Worm (Caenorhabditis elegans): Measurements from ENCODE around the gene F40A3.6.

F40A3.6 gene

DNA sequence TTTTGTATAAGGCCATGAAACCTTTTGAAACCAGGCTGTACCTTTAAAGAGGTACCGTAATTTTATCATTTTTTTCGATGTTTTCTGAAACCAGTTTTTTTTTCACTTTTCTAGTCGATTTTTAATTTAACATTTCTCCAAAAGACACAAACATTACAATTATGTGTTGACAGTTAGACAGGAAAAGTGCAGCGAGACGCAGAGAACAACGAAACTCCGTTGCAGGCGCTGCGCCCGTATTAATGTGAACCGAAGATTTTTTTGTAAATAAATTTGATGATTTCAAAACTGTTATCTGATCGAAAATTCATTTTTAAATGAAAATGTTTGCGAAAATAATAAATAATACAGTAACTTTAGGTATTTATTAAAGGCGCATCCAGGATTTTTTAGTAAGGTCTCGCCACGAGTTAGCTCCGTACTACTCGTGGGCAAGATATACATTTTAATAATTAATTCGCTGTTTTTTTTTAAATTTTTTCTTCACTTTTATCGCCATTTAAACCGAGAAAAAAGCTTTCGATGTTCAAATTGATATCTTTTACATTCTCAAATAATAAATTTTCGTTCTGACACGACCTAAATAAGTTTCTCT lies 16.7 kb downstream of the F40A3.6 start, which contains the start of gene F40A3.3:
Gene F40A3.3, plus strand, starts transcription at position 564 of the 595 bp plus-strand sequence.
- TF ChIP-seq dao-5 (tag; optimal IDR thresholded peaks at IDR 0.05) (no peak), W03F9.2 (tag; optimal IDR thresholded peaks at IDR 0.05) (peak; percentile 38)

DNA sequence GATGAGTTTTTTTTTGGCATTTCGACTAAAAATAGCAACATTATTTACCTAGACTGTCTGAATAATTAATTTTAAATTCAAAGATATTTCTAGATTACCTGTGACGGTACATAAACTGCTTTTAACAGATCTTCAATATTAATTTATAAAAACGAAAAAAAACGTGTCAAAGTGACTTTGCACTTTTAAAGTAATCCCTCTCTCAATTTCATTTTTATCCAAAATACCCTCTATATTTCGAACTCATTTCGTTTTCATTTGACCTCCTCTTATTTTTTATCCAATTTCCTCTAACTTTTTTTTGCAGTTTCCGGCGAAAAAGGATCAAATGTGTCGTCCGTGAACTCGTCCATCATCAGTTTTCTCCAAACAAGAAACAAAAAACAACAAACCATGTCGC lies 18.2 kb downstream of the F40A3.6 start, which contains the start of gene F40A3.4:
Gene F40A3.4, plus strand, starts transcription at position 301 of the 400 bp plus-strand sequence.
- TF ChIP-seq dao-5 (tag; optimal IDR thresholded peaks at IDR 0.05): no peak
- TF ChIP-seq him-1 (tag; optimal IDR thresholded peaks at IDR 0.05): no peak
- TF ChIP-seq W03F9.2 (tag; optimal IDR thresholded peaks at IDR 0.05): no peak

DNA sequence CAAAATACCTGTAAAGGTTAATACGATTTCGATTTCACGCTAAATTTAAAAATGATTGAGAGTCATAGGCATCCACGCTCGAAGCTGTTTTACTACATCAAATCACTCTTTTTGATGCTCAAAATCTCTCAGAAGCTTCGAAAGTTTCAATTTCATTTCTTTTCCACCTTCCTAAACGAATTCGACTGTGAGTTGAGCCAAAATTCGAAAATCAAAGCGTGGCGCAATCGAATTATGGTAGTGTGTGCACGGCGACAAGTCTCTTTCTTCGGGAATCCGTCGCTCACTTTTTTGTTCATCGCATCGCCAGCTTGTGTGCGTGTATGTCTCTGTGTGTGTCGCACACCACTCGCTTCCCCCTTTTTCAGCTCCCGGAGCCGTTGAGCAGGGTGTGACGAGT lies 20.7 kb downstream of the F40A3.6 start:
- TF ChIP-seq him-1 (tag; optimal IDR thresholded peaks at IDR 0.05) (no peak), dao-5 (tag; optimal IDR thresholded peaks at IDR 0.05) (no peak), W03F9.2 (tag; optimal IDR thresholded peaks at IDR 0.05) (no peak)

DNA sequence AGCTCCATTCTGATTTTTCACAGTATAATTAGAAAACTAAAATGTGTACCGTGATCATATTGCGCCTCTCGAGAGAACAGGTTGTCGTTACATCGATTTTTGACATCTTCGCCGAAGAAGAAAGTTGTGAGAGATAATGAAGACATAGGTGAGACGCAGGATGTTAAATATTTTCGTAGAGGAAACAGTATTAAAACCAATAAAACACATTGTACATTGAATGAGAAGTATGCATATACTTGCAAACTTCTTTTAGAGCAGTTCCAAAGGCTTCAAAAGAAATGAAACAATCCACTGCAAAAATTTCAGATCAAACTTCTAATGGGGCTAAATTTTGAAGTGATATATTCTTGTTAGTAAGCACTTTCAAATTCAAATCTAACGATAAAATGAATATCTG lies 23.0 kb downstream of the F40A3.6 start, which contains the start of gene nipi-4:
Gene nipi-4, minus strand, starts transcription at position 101 of the 400 bp plus-strand sequence.
- TF ChIP-seq W03F9.2 (tag; optimal IDR thresholded peaks at IDR 0.05): no peak
- TF ChIP-seq him-1 (tag; optimal IDR thresholded peaks at IDR 0.05): no peak
- no peak for TF ChIP-seq dao-5 (tag; optimal IDR thresholded peaks at IDR 0.05)

DNA sequence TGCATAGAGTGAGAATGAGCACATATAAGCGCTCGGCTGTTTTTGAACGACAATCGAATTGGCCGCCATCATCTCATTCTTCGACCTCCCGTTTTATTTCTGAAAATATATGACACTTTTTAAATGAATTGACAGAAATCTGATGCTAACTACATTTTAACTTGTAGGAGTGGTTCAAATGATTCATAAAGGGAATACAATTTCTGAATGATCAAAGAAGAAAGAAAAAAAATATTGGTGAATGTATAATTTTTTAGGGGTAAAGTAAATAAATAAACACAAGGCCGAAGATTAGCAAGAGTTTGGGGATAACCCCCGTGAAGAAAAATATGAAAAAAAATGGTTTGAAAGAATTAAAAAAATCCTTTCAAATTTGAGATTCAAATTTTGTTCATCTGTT lies 29.0 kb downstream of the F40A3.6 start, which contains the start of gene C37C3.11:
Gene C37C3.11, minus strand, starts transcription at position 101 of the 400 bp plus-strand sequence.
- no peak for TF ChIP-seq him-1 (tag; optimal IDR thresholded peaks at IDR 0.05)
- no peak for TF ChIP-seq dao-5 (tag; optimal IDR thresholded peaks at IDR 0.05)
- TF ChIP-seq W03F9.2 (tag; optimal IDR thresholded peaks at IDR 0.05): no peak

DNA sequence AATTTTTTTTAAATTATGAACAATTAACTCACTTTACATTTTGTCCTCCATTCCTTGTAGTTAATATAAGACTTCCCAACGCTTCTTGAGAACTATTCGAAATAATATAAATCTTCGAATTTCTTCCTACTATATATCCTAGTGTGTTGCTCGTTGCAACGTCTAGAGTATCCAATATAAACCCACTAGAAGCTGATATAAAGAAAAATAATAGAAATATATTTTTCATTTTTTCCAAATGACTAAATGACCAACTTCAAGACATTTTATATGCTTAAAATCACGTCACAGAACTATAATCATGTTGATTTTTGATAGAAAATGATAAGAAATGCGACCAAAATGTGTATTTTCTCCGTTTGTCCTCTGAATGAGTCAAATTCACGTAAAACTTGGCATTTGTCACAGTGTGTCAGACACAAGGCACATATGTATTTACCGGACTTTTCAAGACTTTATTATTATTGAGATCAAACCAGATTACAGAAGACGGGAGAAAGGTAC lies 30.6 kb downstream of the F40A3.6 start, which contains the start of gene C37C3.10:
Gene C37C3.10, minus strand, starts transcription at position 51 of the 504 bp plus-strand sequence.
- TF ChIP-seq him-1 (tag; optimal IDR thresholded peaks at IDR 0.05) (no peak), W03F9.2 (tag; optimal IDR thresholded peaks at IDR 0.05) (no peak), dao-5 (tag; optimal IDR thresholded peaks at IDR 0.05) (no peak)

DNA sequence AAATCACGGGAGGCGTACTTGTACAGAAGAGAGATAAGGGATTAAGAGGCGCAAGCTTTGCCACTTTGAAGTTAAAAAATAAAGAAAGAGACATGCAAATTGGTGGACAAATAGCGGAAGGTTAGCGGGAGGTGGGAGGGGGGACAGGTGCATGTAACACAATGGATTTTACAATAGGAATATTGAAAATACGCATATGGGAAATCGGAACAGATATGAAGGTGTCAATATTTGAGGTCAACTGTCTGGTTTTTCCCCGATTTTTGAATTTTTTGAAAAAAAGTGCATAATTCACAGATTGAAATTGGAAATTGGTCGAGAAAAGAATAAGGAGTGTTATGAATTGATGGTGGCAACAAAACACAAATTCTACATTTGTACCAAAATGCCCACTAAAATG lies 31.9 kb downstream of the F40A3.6 start, which contains the start of gene C37C3.17:
Gene C37C3.17, minus strand, starts transcription at position 101 of the 400 bp plus-strand sequence.
- TF ChIP-seq dao-5 (tag; optimal IDR thresholded peaks at IDR 0.05): no peak

DNA sequence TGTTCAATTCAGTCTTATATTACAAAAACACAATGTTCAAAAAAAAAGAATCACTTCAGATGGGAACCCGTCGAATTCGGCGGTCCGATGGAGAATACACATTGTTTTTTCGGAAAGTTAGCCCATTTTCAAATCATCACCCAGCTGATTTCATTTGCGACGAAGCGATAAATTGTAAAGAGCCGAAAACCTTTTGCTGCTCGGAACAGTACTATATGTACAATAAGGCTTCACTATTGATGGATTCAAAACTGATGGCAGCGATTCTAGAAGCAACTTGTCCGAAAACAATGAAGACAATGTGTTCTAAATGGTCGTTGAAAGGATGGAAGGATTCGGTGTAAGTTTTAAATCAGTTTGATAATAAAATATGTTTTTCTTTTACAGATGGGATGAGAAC lies 35.7 kb downstream of the F40A3.6 start, which contains the start of gene C37C3.1:
Gene C37C3.1, plus strand, starts transcription at position 33 of the 400 bp plus-strand sequence.
- TF ChIP-seq him-1 (tag; optimal IDR thresholded peaks at IDR 0.05): no peak
- no peak for TF ChIP-seq dao-5 (tag; optimal IDR thresholded peaks at IDR 0.05)
- no peak for TF ChIP-seq W03F9.2 (tag; optimal IDR thresholded peaks at IDR 0.05)

DNA sequence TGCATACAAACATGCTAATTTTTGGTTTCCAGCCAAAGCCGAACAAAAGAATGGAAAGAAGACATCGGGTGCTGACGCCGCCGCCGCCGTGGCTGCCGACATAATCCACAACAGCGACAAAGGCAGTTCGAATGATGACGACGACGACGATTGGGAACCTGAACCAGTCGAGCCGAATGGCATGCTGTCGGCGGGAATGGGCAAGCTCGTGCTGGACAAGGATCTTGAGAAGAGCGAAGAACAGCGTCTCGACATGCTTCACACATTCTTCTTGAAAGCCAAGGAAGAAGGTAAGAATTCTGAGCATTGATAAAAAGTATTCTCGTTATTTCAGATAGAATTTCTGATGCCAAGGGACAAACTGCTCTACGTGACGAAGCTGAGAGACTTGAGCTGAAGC lies 37.0 kb downstream of the F40A3.6 start:
- TF ChIP-seq him-1 (tag; optimal IDR thresholded peaks at IDR 0.05) (no peak), W03F9.2 (tag; optimal IDR thresholded peaks at IDR 0.05) (no peak), dao-5 (tag; optimal IDR thresholded peaks at IDR 0.05) (no peak)

DNA sequence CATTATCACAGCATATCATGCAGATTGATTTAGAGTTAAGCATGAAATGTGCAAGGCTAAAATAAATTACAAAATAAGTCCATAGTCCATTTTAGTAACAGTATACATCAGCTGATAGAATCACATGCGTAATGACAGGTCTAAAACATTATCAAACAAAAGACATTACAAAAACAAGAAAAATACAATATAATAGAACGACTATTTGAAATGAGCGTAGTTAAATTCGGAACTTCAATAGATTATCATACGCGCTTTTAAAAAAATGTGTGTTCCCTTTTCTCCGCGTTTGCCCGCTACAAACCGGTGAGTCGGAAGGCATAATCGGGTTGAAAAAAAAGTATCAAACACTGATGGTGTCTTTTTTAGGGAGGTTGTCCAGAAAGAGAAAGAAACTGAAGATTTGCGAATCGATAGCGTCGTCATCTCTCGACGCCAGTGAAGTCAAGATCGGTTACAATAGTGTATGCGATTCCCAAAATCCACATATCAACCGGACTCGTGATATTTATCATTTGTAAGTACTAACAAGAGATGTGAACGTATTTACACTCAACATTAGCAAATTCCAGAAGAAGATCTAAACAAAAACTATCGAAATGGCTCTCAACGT lies 38.2 kb downstream of the F40A3.6 start, which contains the start of gene C37C3.2:
Gene C37C3.2, plus strand, starts transcription at position 563 of the 613 bp plus-strand sequence.
- TF ChIP-seq W03F9.2 (tag; optimal IDR thresholded peaks at IDR 0.05): no peak
- TF ChIP-seq dao-5 (tag; optimal IDR thresholded peaks at IDR 0.05): no peak

DNA sequence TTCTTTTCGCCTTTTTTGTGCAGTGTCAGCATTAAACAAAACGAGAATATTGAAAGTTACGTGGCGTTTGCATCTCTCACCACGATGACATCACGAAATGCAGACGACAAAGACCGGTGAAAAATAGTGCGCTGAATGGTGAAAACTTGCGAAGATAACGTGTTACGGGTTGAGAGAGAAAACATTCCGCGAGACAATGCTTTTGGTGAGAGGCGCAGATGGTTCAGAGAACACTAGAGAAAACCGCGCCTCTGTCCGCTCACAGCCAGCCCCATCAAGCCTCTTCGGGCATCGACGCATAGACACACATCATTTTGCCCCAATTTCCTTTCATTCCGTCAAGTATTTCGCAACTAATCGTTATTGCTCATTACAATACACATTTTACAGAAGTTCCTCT lies 39.1 kb downstream of the F40A3.6 start, which contains the start of the genes C37C3.9 and C37C3.18:
Gene C37C3.9, minus strand, starts transcription at position 98 of the 400 bp plus-strand sequence.
Gene C37C3.18, plus strand, starts transcription at position 391 of the 400 bp plus-strand sequence.
- TF ChIP-seq W03F9.2 (tag; optimal IDR thresholded peaks at IDR 0.05) (peak; percentile 31), him-1 (tag; optimal IDR thresholded peaks at IDR 0.05) (no peak)

DNA sequence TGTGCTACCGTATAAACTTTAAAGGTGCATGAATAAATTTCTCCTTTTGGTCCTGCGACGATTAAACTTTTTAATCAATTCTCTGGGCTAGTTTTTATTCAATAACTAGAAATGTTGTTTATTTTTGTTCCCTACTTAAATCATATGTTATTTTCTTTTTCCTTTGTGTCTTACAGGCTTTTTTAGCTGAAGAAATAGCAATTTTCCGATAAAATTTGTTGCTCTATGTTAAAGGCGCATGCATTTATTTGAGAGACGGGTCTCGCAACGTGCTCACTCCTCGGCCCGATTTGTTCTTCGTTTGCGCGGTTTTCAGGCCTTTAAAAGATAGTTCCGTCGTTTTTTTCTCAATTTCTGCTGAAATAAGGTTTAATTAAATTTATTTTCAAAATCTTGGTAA lies 39.8 kb downstream of the F40A3.6 start:
- TF ChIP-seq dao-5 (tag; optimal IDR thresholded peaks at IDR 0.05) (no peak), him-1 (tag; optimal IDR thresholded peaks at IDR 0.05) (no peak), W03F9.2 (tag; optimal IDR thresholded peaks at IDR 0.05) (peak; percentile 59)

DNA sequence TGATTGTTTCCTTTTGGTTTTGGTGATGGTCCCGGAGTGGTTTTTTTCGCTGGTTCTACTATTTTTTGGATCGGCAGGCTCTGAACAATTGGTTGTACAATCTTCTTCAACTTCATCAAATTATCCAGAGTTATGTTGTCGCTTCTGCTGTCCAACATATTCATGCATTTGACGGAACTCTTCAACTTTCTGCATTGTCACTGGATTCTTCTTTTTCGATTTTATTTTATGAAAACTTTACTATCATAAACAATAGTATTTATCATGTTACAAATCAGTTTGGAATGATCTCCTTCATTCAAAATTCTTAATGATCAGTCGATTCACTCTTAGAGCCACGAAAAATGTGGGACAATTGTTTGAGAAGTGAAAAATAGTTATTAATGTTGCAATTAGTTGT lies 41.6 kb downstream of the F40A3.6 start:
- no peak for TF ChIP-seq him-1 (tag; optimal IDR thresholded peaks at IDR 0.05)
- TF ChIP-seq W03F9.2 (tag; optimal IDR thresholded peaks at IDR 0.05): no peak
- no peak for TF ChIP-seq dao-5 (tag; optimal IDR thresholded peaks at IDR 0.05)

DNA sequence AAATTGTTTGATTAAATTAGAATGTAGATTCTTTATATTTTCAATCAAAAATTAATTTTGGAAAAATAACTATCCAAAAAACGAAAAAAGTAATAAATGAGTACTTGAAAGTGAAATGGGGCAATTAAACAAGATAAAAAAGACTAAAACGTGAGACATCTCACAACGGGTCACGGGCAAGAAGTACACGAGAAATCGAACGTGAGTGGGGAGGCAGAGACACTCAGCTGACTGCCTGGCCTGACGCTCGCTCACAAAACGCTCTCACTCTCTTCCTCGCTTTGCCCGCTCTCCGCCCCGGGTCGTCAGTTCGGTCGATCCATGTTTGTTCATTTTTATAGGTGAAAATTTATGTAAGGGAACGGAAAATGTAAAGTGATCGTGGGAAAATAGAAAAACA lies 45.4 kb downstream of the F40A3.6 start:
- no peak for TF ChIP-seq dao-5 (tag; optimal IDR thresholded peaks at IDR 0.05)
- TF ChIP-seq W03F9.2 (tag; optimal IDR thresholded peaks at IDR 0.05): no peak
- TF ChIP-seq him-1 (tag; optimal IDR thresholded peaks at IDR 0.05): no peak
